Worm (Caenorhabditis elegans) whole organism, dauer: ENCODE results near the gene str-83.

Source experiments
- unc-62 ChIP-seq: sonication (generic microtip); optimal IDR thresholded peaks from 2 replicates; lab custom pipeline; 2017; ENCODE audit warnings: missing biosample characterization, missing genetic modification reagents, missing genetic modification characterization

Gene str-83

ce11 chrV:4007927-4008326 lies 30.9 kb downstream of the str-83 start, which contains the start of gene srh-7:
Gene srh-7, plus strand, starts transcription at chrV:4008227.
- TF ChIP-seq unc-62 (GFP tag; lab: Kevin White, UChicago) = no peak

- no peak for TF ChIP-seq unc-62 (GFP tag; lab: Kevin White, UChicago)
These were observed 33.1 kb downstream of the str-83 start, which contains the start of gene srh-4 for ce11 chrV:4010170-4010569. Gene srh-4, plus strand, starts transcription at chrV:4010470.

ce11 chrV:4016780-4017179 lies 39.7 kb downstream of the str-83 start, which contains the start of gene srw-89:
Gene srw-89, plus strand, starts transcription at chrV:4017080.
- TF ChIP-seq unc-62 (GFP tag; lab: Kevin White, UChicago) = no peak

ce11 chrV:4018591-4018990 lies 41.5 kb downstream of the str-83 start:
- TF ChIP-seq unc-62 (GFP tag; lab: Kevin White, UChicago) = no peak

ce11 chrV:4019188-4019587 lies 42.1 kb downstream of the str-83 start, which contains the start of gene K09D9.3:
Gene K09D9.3, plus strand, starts transcription at chrV:4019488.
- TF ChIP-seq unc-62 (GFP tag; lab: Kevin White, UChicago) = no peak

ce11 chrV:4021776-4022175 lies 44.7 kb downstream of the str-83 start, which contains the start of gene K09D9.14:
Gene K09D9.14, minus strand, starts transcription at chrV:4021876.
- TF ChIP-seq unc-62 (GFP tag; lab: Kevin White, UChicago) = no peak

- TF ChIP-seq unc-62 (GFP tag; lab: Kevin White, UChicago) = no peak
These were observed 45.2 kb downstream of the str-83 start, which contains the start of gene cyp-35A3 for ce11 chrV:4022309-4022708. Gene cyp-35A3, plus strand, starts transcription at chrV:4022609.

ce11 chrV:4024777-4025176 lies 47.7 kb downstream of the str-83 start, which contains the start of gene K09D9.1:
Gene K09D9.1, plus strand, starts transcription at chrV:4025047.
- no peak for TF ChIP-seq unc-62 (GFP tag; lab: Kevin White, UChicago)
